Worm (Caenorhabditis elegans): Measurements from ENCODE around the gene tag-131.

DNA sequence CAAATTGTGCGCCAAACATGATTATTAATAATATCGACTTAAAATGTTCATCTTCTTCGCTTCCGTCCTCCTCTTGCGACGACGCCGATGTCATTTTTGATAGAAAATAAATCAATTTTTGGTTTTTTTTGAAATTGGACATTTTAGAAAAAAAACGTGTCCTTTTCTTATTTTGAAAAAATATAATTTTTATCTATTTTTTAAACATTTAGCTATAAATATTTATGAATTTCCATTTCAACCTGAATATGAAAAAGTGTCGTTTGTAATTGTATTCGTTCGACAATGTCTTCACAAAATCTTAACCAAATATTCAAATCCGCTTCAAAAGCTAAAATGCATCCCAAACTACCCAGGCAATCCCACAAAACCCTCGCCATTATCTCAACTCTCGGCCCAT lies 30.1 kb upstream of the tag-131 start, which contains the start of gene R10E4.3:
- TF ChIP-seq ZK337.2 (GFP tag; IDR thresholded peaks at IDR 0.05), result no peak
- TF ChIP-seq mep-1 (tag; optimal IDR thresholded peaks at IDR 0.05), result no peak
- no peak for TF ChIP-seq T20F7.1 (GFP tag; optimal IDR thresholded peaks at IDR 0.05)
- TF ChIP-seq egl-27 (tag; optimal IDR thresholded peaks at IDR 0.05), result no peak
- TF ChIP-seq lin-13 (GFP tag; optimal IDR thresholded peaks at IDR 0.05), result no peak
- TF ChIP-seq unc-39 (tag; optimal IDR thresholded peaks at IDR 0.05), result no peak
- no peak for TF ChIP-seq fos-1 (tag; optimal IDR thresholded peaks at IDR 0.05)
- no peak for TF ChIP-seq nhr-25 (tag; optimal IDR thresholded peaks at IDR 0.05; ENCODE audit: borderline replicate concordance, insufficient read depth)
- no peak for TF ChIP-seq rbr-2 (tag; optimal IDR thresholded peaks at IDR 0.05)
- TF ChIP-seq lim-7 (GFP tag; IDR thresholded peaks at IDR 0.05), result no peak
- no peak for TF ChIP-seq Y75B8A.6 (GFP tag; IDR thresholded peaks at IDR 0.05)
- no peak for TF ChIP-seq dmd-8 (GFP tag; IDR thresholded peaks at IDR 0.05)
